Worm (Caenorhabditis elegans) whole organism, L4 larva: ENCODE data around the gene ZK380.4.
"Not testable (repeated sequence)": the region's sequence is repeated elsewhere in the genome, so short reads cannot be mapped to it uniquely, and the experiment has no call there.

ENCODE experiments used
- F10B5.3 ChIP-seq: sonication (generic microtip); optimal IDR thresholded peaks from 2 replicates; lab custom pipeline; 2016; ENCODE audit warnings: mild to moderate bottlenecking, missing genetic modification characterization, missing compliant biosample characterization
- F26F4.8 ChIP-seq: fragments of 200-800 bp; sonication (Bioruptor generic); conservative IDR thresholded peaks from 2 replicates; pipeline ENCODE4 v1.3.6; 2022; ENCODE audit warnings: missing genetic modification characterization, missing compliant biosample characterization
- Y105C5A.15 ChIP-seq: fragments of 200-800 bp; sonication (Bioruptor generic); IDR thresholded peaks from 2 replicates; pipeline ENCODE4 v1.3.6; 2022; ENCODE audit warnings: missing genetic modification characterization, missing compliant biosample characterization
- Y75B8A.6 ChIP-seq: fragments of 200-800 bp; sonication (Bioruptor generic); IDR thresholded peaks from 2 replicates; pipeline ENCODE4 v1.3.6; 2022; ENCODE audit warnings: missing genetic modification reagents, missing genetic modification characterization, missing compliant biosample characterization
- ctbp-1 ChIP-seq: fragments of 200-800 bp; sonication (Bioruptor generic); IDR thresholded peaks from 2 replicates; pipeline ENCODE4 v1.3.6; 2022; ENCODE audit warnings: missing genetic modification reagents, missing genetic modification characterization, missing compliant biosample characterization
- daf-12 ChIP-seq: fragments of 150-350 bp; optimal IDR thresholded peaks from 2 replicates; lab custom pipeline; 2014; ENCODE audit warnings: missing biosample characterization, missing genetic modification reagents, missing genetic modification characterization
- daf-16 ChIP-seq, 3 experiments: sonication (generic microtip); optimal IDR thresholded peaks; 2 replicates each; lab custom pipeline; 2016 to 2017; ENCODE audit warnings: missing genetic modification characterization in 3 of 3, missing genetic modification reagents in 3 of 3, mild to moderate bottlenecking in 2 of 3, missing compliant biosample characterization in 2 of 3, missing biosample characterization in 1 of 3, moderate library complexity in 1 of 3
- dve-1 ChIP-seq: sonication (generic microtip); optimal IDR thresholded peaks from 2 replicates; lab custom pipeline; 2017; ENCODE audit warnings: antibody characterized with exemption, mild to moderate bottlenecking, missing genetic modification characterization, missing compliant biosample characterization; ENCODE audit not compliant: insufficient read depth
- egl-27 ChIP-seq: sonication (generic microtip); optimal IDR thresholded peaks from 3 replicates; lab custom pipeline; 2017; ENCODE audit warnings: missing biosample characterization, missing genetic modification reagents, missing genetic modification characterization
- egl-43 ChIP-seq: fragments of 200-800 bp; sonication (Bioruptor generic); IDR thresholded peaks from 2 replicates; pipeline ENCODE4 v1.3.6; 2022; ENCODE audit warnings: missing genetic modification reagents, missing genetic modification characterization, missing compliant biosample characterization
- fos-1 ChIP-seq: fragments of 150-350 bp; optimal IDR thresholded peaks from 2 replicates; lab custom pipeline; 2014; ENCODE audit warnings: missing biosample characterization, missing genetic modification characterization
- lin-1 ChIP-seq: fragments of 200-800 bp; sonication (Bioruptor generic); IDR thresholded peaks from 2 replicates; pipeline ENCODE4 v1.3.6; 2022; ENCODE audit warnings: missing genetic modification reagents, missing genetic modification characterization, missing compliant biosample characterization
- lin-13 ChIP-seq: fragments of 150-350 bp; optimal IDR thresholded peaks from 2 replicates; lab custom pipeline; 2014; ENCODE audit warnings: missing biosample characterization, missing genetic modification reagents, missing genetic modification characterization
- lin-15B ChIP-seq: fragments of 150-350 bp; sonication (generic microtip); optimal IDR thresholded peaks from 3 replicates; lab custom pipeline; 2014; ENCODE audit warnings: missing biosample characterization, missing genetic modification characterization
- mxl-2 ChIP-seq: fragments of 200-800 bp; sonication (Bioruptor generic); conservative IDR thresholded peaks from 2 replicates; pipeline ENCODE4 v1.3.6; 2022; ENCODE audit warnings: missing genetic modification reagents, missing genetic modification characterization, missing compliant biosample characterization
- nhr-48 ChIP-seq: sonication (generic microtip); optimal IDR thresholded peaks from 2 replicates; lab custom pipeline; 2016; ENCODE audit warnings: mild to moderate bottlenecking, missing genetic modification characterization, missing compliant biosample characterization
- pha-4 ChIP-seq, 2 experiments: fragments of 150-350 bp in 1 of 2; fragments of 200-800 bp in 1 of 2; sonication (Bioruptor generic) in 1 of 2; IDR thresholded peaks in 1 of 2; optimal IDR thresholded peaks in 1 of 2; 2 replicates each; pipeline versions ENCODE4 v1.3.6 to Lab custom; 2014 to 2022; ENCODE audit warnings: missing genetic modification characterization in 2 of 2, missing genetic modification reagents in 2 of 2, missing biosample characterization in 1 of 2, missing compliant biosample characterization in 1 of 2
- saeg-2 ChIP-seq: fragments of 200-800 bp; sonication (Bioruptor generic); IDR thresholded peaks from 2 replicates; pipeline ENCODE4 v1.3.6; 2022; ENCODE audit warnings: missing genetic modification reagents, missing genetic modification characterization, missing compliant biosample characterization
- set-16 ChIP-seq: fragments of 200-800 bp; sonication (Bioruptor generic); IDR thresholded peaks from 2 replicates; pipeline ENCODE4 v1.3.6; 2022; ENCODE audit warnings: missing genetic modification reagents, missing genetic modification characterization, missing compliant biosample characterization
- skn-1 ChIP-seq: fragments of 150-350 bp; optimal IDR thresholded peaks from 2 replicates; lab custom pipeline; 2014; ENCODE audit warnings: missing biosample characterization, missing genetic modification characterization
- snpc-1.2 ChIP-seq: fragments of 200-800 bp; sonication (Bioruptor generic); IDR thresholded peaks from 2 replicates; pipeline ENCODE4 v1.3.6; 2022; ENCODE audit warnings: missing genetic modification reagents, missing genetic modification characterization, missing compliant biosample characterization
- snpc-4 ChIP-seq: fragments of 150-350 bp; optimal IDR thresholded peaks from 2 replicates; lab custom pipeline; 2014; ENCODE audit warnings: missing biosample characterization, missing genetic modification characterization
- unc-39 ChIP-seq: sonication (generic microtip); optimal IDR thresholded peaks from 2 replicates; lab custom pipeline; 2017; ENCODE audit warnings: missing biosample characterization, missing genetic modification characterization
- unc-62 ChIP-seq, 3 experiments: fragments of 150-350 bp in 1 of 3; sonication (generic microtip); optimal IDR thresholded peaks in 2 of 3; peaks in 1 of 3; 1 replicate in 1 of 3; 2 replicates in 2 of 3; lab custom pipeline; 2014 to 2017; ENCODE audit warnings: missing biosample characterization in 3 of 3, missing genetic modification characterization in 3 of 3, missing genetic modification reagents in 3 of 3, missing genotype in 1 of 3
- vab-7 ChIP-seq: fragments of 200-800 bp; sonication (Bioruptor generic); IDR thresholded peaks from 2 replicates; pipeline ENCODE4 v1.3.6; 2022; ENCODE audit warnings: missing genetic modification reagents, missing genetic modification characterization, missing compliant biosample characterization
- zip-11 ChIP-seq: fragments of 200-800 bp; sonication (Bioruptor generic); IDR thresholded peaks from 2 replicates; pipeline ENCODE4 v1.3.6; 2022; ENCODE audit warnings: missing genetic modification characterization, missing compliant biosample characterization
- zip-2 ChIP-seq: fragments of 150-350 bp; optimal IDR thresholded peaks from 2 replicates; lab custom pipeline; 2014; ENCODE audit warnings: missing biosample characterization, missing genetic modification characterization

The ZK380.4 gene

DNA sequence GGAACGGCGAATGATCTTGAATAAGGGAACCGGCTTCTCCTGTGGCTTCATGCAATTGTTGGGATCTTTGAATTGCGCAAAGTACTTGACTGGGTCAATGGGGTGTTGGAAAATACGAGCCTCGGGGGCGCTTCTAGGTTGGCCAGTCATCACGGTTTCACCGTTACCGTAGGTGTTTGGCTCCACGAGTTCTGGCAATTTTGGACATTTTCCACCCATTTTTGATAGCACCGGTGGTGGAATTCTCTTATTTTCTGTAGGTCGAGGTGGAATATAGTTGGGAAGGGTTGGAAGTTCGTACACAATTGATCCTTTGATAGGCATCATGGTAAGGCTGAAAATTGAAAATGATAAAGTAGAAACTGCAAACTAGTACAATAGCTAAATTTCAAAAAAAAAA is at the start of gene ZK380.4:
Gene ZK380.4 (minus strand): TSS at position 327 of the 400 bp plus-strand sequence.
- no peak for TF ChIP-seq zip-2 (tag; lab: Kevin White, UChicago)
- TF ChIP-seq unc-62 (GFP tag; optimal IDR thresholded peaks at IDR 0.05 in 1 of 2; lab: Kevin White, UChicago) = peak in 1 of 2 experiments; percentile 92
- TF ChIP-seq unc-62 (tag; optimal IDR thresholded peaks at IDR 0.05; lab: Kevin White, UChicago) = no peak
- TF ChIP-seq, all 104 proteins: peak for 1

DNA sequence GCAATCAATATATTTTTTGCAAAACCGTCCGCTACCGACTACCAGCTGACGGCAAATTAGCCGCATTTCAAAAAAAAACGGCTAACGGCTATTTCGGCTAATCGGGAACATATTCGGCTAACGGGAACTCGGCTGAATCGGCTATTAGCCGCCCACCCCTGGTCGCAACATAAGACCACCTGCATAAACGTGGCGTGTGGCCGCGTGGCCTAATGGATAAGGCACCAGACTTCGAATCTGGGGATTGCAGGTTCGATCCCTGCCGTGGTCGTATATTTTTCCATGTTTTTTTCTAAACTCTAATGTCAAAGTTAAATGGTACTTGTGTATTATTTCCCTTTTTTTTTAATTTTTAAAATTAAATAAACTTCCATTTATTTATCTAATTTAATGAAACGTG is 46.7 kb upstream of the ZK380.4 start:
- TF ChIP-seq dve-1 (tag; lab: Kevin White, UChicago) = no peak
- no peak for TF ChIP-seq lin-15B
- no peak for TF ChIP-seq F10B5.3 (tag; lab: Kevin White, UChicago)
- TF ChIP-seq lin-13 (GFP tag; lab: Kevin White, UChicago) = no peak
- no peak for TF ChIP-seq vab-7 (GFP tag; lab: Robert Waterston, UW)
- no peak for TF ChIP-seq snpc-4 (tag; lab: Kevin White, UChicago)
- no peak for TF ChIP-seq set-16 (GFP tag; lab: Robert Waterston, UW)
- TF ChIP-seq ctbp-1 = no peak
- TF ChIP-seq zip-11 (GFP tag; lab: Robert Waterston, UW) = no peak
- TF ChIP-seq fos-1 (tag; lab: Kevin White, UChicago) = no peak
- no peak for TF ChIP-seq Y75B8A.6 (GFP tag; lab: Robert Waterston, UW)
- TF ChIP-seq mxl-2 (GFP tag; lab: Robert Waterston, UW) = no peak
- TF ChIP-seq snpc-1.2 = no peak
- TF ChIP-seq pha-4 (GFP tag; IDR thresholded peaks at IDR 0.05; lab: Robert Waterston, UW) = no peak
- no peak for TF ChIP-seq pha-4 (tag; optimal IDR thresholded peaks at IDR 0.05; lab: Kevin White, UChicago)
- no peak for TF ChIP-seq lin-1 (GFP tag; lab: Robert Waterston, UW)

DNA sequence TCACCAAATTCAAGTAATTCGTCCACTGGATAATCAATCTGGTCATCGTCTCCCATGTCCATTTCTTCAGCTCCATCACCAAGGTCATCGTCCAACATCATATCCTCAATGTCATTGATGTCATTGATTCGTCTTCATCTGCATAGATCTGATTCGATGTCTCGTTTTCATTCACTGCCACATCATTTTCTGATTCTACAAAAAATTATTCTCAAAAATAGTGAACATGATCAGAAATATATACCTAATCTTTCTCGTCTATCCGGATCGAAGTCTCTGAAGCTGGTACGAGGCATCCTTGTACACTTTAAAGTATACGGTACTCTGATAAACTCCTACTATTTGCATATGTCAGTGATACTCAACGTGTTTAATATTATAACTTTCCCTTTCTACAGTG is 45.1 kb upstream of the ZK380.4 start, which contains the start of gene C36C9.4:
Gene C36C9.4 (minus strand): TSS at position 101 of the 400 bp plus-strand sequence.
- TF ChIP-seq F26F4.8; daf-12; snpc-4 (tag; lab: Kevin White, UChicago): not testable (repeated sequence)

DNA sequence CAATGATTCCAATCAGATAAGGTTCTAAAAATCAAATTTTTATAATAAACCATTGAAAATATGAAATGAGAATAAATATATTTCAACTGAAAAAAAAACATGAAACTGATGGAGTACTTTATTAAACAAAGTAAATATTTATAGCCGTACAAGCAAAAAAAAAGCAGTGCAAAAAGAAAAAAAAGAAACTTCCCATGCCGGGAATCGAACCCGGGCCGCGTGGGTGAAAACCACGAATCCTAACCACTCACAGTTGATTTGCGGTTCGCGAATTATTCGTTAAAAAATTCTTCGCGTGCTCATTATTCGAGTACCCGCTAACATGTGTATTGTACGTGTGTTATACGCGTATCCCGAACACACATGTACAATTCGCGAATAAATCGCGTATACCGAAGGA is 39.1 kb upstream of the ZK380.4 start, which contains the start of gene C36C9.6:
Gene C36C9.6 (minus strand): TSS at position 101 of the 400 bp plus-strand sequence.
- not testable (repeated sequence) for TF ChIP-seq egl-43 (GFP tag; lab: Robert Waterston, UW); unc-39; daf-16 (GFP tag; optimal IDR thresholded peaks at IDR 0.05; lab: Kevin White, UChicago); daf-16 (tag; optimal IDR thresholded peaks at IDR 0.05; lab: Kevin White, UChicago)

DNA sequence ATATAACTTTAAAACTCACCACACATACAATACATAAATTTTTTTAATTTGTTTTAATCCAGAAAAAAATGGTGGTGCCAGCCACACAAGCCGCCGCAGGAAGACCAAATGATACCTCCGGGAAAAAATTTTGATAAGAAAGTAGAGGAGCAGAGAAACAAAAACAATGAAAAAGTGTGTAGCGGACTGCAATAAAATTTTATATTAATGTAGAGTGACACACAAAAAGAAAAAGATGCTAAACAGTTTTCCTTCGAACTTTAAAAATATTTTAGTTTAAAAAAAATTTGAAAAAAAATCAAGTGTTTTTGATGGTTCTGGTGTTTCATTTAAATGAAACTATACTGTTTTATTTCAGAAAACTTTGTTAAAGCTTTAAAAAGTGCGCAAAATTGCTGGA is 38.2 kb upstream of the ZK380.4 start, which contains the start of gene C36C9.12:
Gene C36C9.12 (minus strand): TSS at position 101 of the 400 bp plus-strand sequence.
- not testable (repeated sequence) for TF ChIP-seq egl-27 (tag; lab: Kevin White, UChicago); saeg-2; Y105C5A.15 (GFP tag; lab: Robert Waterston, UW)
- TF ChIP-seq, all 104 proteins: peak for 0; not testable (repeated sequence) for 104

DNA sequence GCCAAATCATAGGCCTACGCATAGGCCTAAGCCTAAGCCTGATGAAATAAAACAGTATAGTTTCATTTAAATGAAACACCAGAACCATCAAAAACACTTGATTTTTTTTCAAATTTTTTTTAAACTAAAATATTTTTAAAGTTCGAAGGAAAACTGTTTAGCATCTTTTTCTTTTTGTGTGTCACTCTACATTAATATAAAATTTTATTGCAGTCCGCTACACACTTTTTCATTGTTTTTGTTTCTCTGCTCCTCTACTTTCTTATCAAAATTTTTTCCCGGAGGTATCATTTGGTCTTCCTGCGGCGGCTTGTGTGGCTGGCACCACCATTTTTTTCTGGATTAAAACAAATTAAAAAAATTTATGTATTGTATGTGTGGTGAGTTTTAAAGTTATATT is 35.3 kb upstream of the ZK380.4 start, which contains the start of gene C36C9.11:
Gene C36C9.11 (plus strand): TSS at position 301 of the 400 bp plus-strand sequence.
- TF ChIP-seq skn-1 (tag; lab: Kevin White, UChicago); nhr-48 (tag; lab: Kevin White, UChicago); Y105C5A.15 (GFP tag; lab: Robert Waterston, UW): not testable (repeated sequence)
